Worm (Caenorhabditis elegans) whole organism, early embryonic: ENCODE results near the gene ckb-1.

ENCODE experiments used
- B0310.2 ChIP-seq: sonication (generic microtip); optimal IDR thresholded peaks from 2 replicates; lab custom pipeline; 2016; ENCODE audit warnings: mild to moderate bottlenecking, missing genetic modification characterization, missing compliant biosample characterization
- F13C5.2 ChIP-seq: sonication (generic microtip); optimal IDR thresholded peaks from 2 replicates; lab custom pipeline; 2017; ENCODE audit warnings: mild to moderate bottlenecking, missing genetic modification characterization, inconsistent platforms, missing compliant biosample characterization
- aly-1 ChIP-seq: sonication (generic microtip); optimal IDR thresholded peaks from 2 replicates; lab custom pipeline; 2016; ENCODE audit warnings: missing genetic modification characterization, missing compliant biosample characterization
- ama-1 ChIP-seq: fragments of 150-350 bp; optimal IDR thresholded peaks from 2 replicates; lab custom pipeline; 2014
- ceh-13 ChIP-seq: fragments of 200-800 bp; sonication (Bioruptor generic); optimal IDR thresholded peaks from 2 replicates; lab custom pipeline; 2018; ENCODE audit warnings: mild to moderate bottlenecking, missing genetic modification characterization, missing compliant biosample characterization
- ceh-36 ChIP-seq: sonication (generic microtip); optimal IDR thresholded peaks from 2 replicates; lab custom pipeline; 2016; ENCODE audit warnings: missing genetic modification characterization, inconsistent platforms, missing compliant biosample characterization
- ets-7 ChIP-seq: sonication (generic microtip); optimal IDR thresholded peaks from 2 replicates; lab custom pipeline; 2016; ENCODE audit warnings: missing genotype, missing genetic modification characterization, missing compliant biosample characterization
- flt-1 ChIP-seq: fragments of 200-800 bp; sonication (Bioruptor generic); IDR thresholded peaks from 2 replicates; pipeline ENCODE4 v1.3.6; 2022; ENCODE audit warnings: missing genetic modification characterization, missing compliant biosample characterization
- hmbx-1 ChIP-seq: sonication (generic microtip); optimal IDR thresholded peaks from 2 replicates; lab custom pipeline; 2016; ENCODE audit warnings: mild to moderate bottlenecking, missing genetic modification characterization, missing compliant biosample characterization
- hmg-4 ChIP-seq: fragments of 200-800 bp; sonication (Bioruptor generic); optimal IDR thresholded peaks from 2 replicates; lab custom pipeline; 2018; ENCODE audit warnings: mild to moderate bottlenecking, missing genetic modification characterization, missing compliant biosample characterization
- hnd-1 ChIP-seq: sonication (generic microtip); optimal IDR thresholded peaks from 2 replicates; lab custom pipeline; 2016; ENCODE audit warnings: missing genetic modification characterization, missing compliant biosample characterization
- pes-1 ChIP-seq: fragments of 200-800 bp; sonication (Bioruptor generic); IDR thresholded peaks from 2 replicates; pipeline ENCODE4 v1.3.6; 2022; ENCODE audit warnings: missing genetic modification reagents, missing genetic modification characterization, missing compliant biosample characterization
- scrt-1 ChIP-seq: fragments of 200-800 bp; sonication (Bioruptor generic); IDR thresholded peaks from 2 replicates; pipeline ENCODE4 v1.3.6; 2022; ENCODE audit warnings: missing genetic modification characterization, missing compliant biosample characterization
- sea-1 ChIP-seq: fragments of 200-800 bp; sonication (Bioruptor generic); conservative IDR thresholded peaks from 2 replicates; pipeline ENCODE4 v1.3.6; 2022; ENCODE audit warnings: missing genetic modification characterization, missing compliant biosample characterization
- tbx-11 ChIP-seq: fragments of 200-800 bp; sonication (Bioruptor generic); IDR thresholded peaks from 2 replicates; pipeline ENCODE4 v1.3.6; 2022; ENCODE audit warnings: missing genetic modification characterization, missing compliant biosample characterization
- tbx-37 ChIP-seq: fragments of 200-800 bp; sonication (Bioruptor generic); conservative IDR thresholded peaks from 2 replicates; pipeline ENCODE4 v1.3.6; 2022; ENCODE audit warnings: missing genetic modification reagents, missing genetic modification characterization, missing compliant biosample characterization
- tra-4 ChIP-seq: sonication (generic microtip); optimal IDR thresholded peaks from 2 replicates; lab custom pipeline; 2017; ENCODE audit warnings: missing genetic modification characterization, missing compliant biosample characterization

ckb-1 gene

ce11 chrIII:4415135-4415534 is 50.1 kb downstream of the ckb-1 start, which contains the start of gene R07E5.11:
Gene R07E5.11, minus strand, starts transcription at chrIII:4415235.
- TF ChIP-seq scrt-1 (GFP tag; lab: Robert Waterston, UW) (no peak), flt-1 (GFP tag; lab: Robert Waterston, UW) (no peak), tbx-37 (GFP tag; lab: Robert Waterston, UW) (no peak), tra-4 (no peak), ceh-36 (tag; lab: Kevin White, UChicago) (no peak), tbx-11 (GFP tag; lab: Robert Waterston, UW) (no peak), hmg-4 (no peak), hnd-1 (tag; lab: Kevin White, UChicago) (no peak), ceh-13 (GFP tag; lab: Kevin White, UChicago) (no peak), ets-7 (tag; lab: Kevin White, UChicago) (no peak), B0310.2 (tag; lab: Kevin White, UChicago) (no peak), ama-1 (lab: Kevin White, UChicago) (no peak), hmbx-1 (tag; lab: Kevin White, UChicago) (no peak), aly-1 (tag; lab: Kevin White, UChicago) (no peak), pes-1 (GFP tag; lab: Robert Waterston, UW) (no peak), sea-1 (GFP tag; lab: Robert Waterston, UW) (no peak), F13C5.2 (tag; lab: Kevin White, UChicago) (no peak)
